Fruit fly (Drosophila melanogaster) whole organism, embryonic: ENCODE results near the gene dind.

Source experiments
- fd3F ChIP-seq: fragments of 200-800 bp; sonication (Bioruptor generic); optimal IDR thresholded peaks from 2 replicates; lab custom pipeline; 2018; ENCODE audit warnings: missing biosample characterization, mild to moderate bottlenecking, missing genetic modification characterization, moderate library complexity
- zen2 ChIP-seq: fragments of 200-800 bp; sonication (Bioruptor generic); IDR thresholded peaks from 3 replicates; pipeline ENCODE4 v1.3.6; 2022; ENCODE audit warnings: missing biosample characterization, missing genetic modification characterization; ENCODE audit not compliant: partially characterized antibody

DNA sequence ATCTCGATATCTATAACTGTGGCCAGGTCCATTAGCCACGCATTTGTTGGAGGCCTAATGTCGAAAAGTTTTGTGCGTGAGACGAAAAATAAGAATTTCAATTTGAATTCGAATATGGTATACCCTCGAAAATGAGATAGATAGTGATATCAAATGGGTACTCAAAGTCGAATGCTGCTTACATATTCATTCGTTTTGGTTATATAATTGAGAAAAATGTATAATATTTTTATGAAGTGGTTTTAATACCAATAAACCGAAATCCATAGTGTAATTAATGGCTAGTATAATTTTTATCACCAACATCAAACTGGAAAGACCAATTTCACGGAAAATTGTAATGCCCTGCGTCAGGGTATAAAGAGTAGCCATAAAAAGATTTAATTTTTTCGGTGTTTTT, 44.2 kb downstream of the dind start:
- TF ChIP-seq fd3F (GFP tag; lab: Kevin White, UChicago) (no peak), zen2 (no peak)
